Worm (Caenorhabditis elegans) whole organism, young adult: ENCODE measurements around the gene F41G4.7.

ENCODE experiments used
- B0336.3 ChIP-seq: fragments of 200-800 bp; sonication (Bioruptor generic); IDR thresholded peaks from 2 replicates; pipeline ENCODE4 v1.3.6; 2022; ENCODE audit warnings: missing genetic modification characterization, missing compliant biosample characterization
- C17E4.6 ChIP-seq: fragments of 200-800 bp; sonication (Bioruptor generic); IDR thresholded peaks from 2 replicates; pipeline ENCODE4 v1.3.6; 2022; ENCODE audit warnings: missing genetic modification reagents, missing genetic modification characterization, missing compliant biosample characterization
- F22D6.2 ChIP-seq: sonication (generic microtip); optimal IDR thresholded peaks from 2 replicates; lab custom pipeline; 2016; ENCODE audit warnings: mild to moderate bottlenecking, missing genetic modification characterization, missing compliant biosample characterization
- F33H1.4 ChIP-seq: fragments of 200-800 bp; sonication (Bioruptor generic); IDR thresholded peaks from 2 replicates; pipeline ENCODE4 v1.3.6; 2022; ENCODE audit warnings: missing genetic modification reagents, missing genetic modification characterization, missing compliant biosample characterization
- F55B11.4 ChIP-seq: sonication (generic microtip); optimal IDR thresholded peaks from 2 replicates; lab custom pipeline; 2016; ENCODE audit warnings: missing compliant biosample characterization, missing genetic modification characterization, borderline replicate concordance; ENCODE audit not compliant: insufficient read depth
- F57C9.4 ChIP-seq: sonication (generic microtip); optimal IDR thresholded peaks from 2 replicates; lab custom pipeline; 2017; ENCODE audit warnings: mild to moderate bottlenecking, missing genetic modification characterization, missing compliant biosample characterization
- K11D2.4 ChIP-seq: fragments of 200-800 bp; sonication (Bioruptor generic); IDR thresholded peaks from 2 replicates; pipeline ENCODE4 v1.3.6; 2022; ENCODE audit warnings: missing genetic modification reagents, missing genetic modification characterization, missing compliant biosample characterization
- K12H6.12 ChIP-seq: fragments of 200-800 bp; sonication (Bioruptor generic); optimal IDR thresholded peaks from 2 replicates; lab custom pipeline; 2018; ENCODE audit warnings: mild to moderate bottlenecking, missing genetic modification characterization, missing compliant biosample characterization
- Y53F4B.3 ChIP-seq: fragments of 200-800 bp; sonication (Bioruptor generic); IDR thresholded peaks from 2 replicates; pipeline ENCODE4 v1.3.6; 2022; ENCODE audit warnings: missing genetic modification reagents, missing genetic modification characterization, missing compliant biosample characterization
- Y56A3A.18 ChIP-seq: fragments of 200-800 bp; sonication (Bioruptor generic); IDR thresholded peaks from 2 replicates; pipeline ENCODE4 v1.3.6; 2022; ENCODE audit warnings: missing genetic modification reagents, missing genetic modification characterization, missing compliant biosample characterization
- Y67H2A.10 ChIP-seq: fragments of 200-800 bp; sonication (Bioruptor generic); conservative IDR thresholded peaks from 2 replicates; pipeline ENCODE4 v1.3.6; 2022; ENCODE audit warnings: missing genetic modification reagents, missing genetic modification characterization, missing compliant biosample characterization
- akir-1 ChIP-seq: fragments of 200-800 bp; sonication (Bioruptor generic); optimal IDR thresholded peaks from 2 replicates; lab custom pipeline; 2018; ENCODE audit warnings: mild to moderate bottlenecking, missing genetic modification characterization, moderate library complexity, missing compliant biosample characterization
- ama-1 ChIP-seq, 3 experiments: fragments of 150-350 bp in 1 of 3; sonication (generic microtip) in 2 of 3; optimal IDR thresholded peaks; 2 replicates each; lab custom pipeline; 2014 to 2018; ENCODE audit warnings: missing biosample characterization in 2 of 3, missing genetic modification characterization in 2 of 3, missing genetic modification reagents in 2 of 3
- attf-3 ChIP-seq: fragments of 200-800 bp; sonication (Bioruptor generic); conservative IDR thresholded peaks from 2 replicates; pipeline ENCODE4 v1.3.6; 2022; ENCODE audit warnings: missing genetic modification reagents, missing genetic modification characterization, missing compliant biosample characterization
- attf-6 ChIP-seq: fragments of 200-800 bp; sonication (Bioruptor generic); IDR thresholded peaks from 2 replicates; pipeline ENCODE4 v1.3.6; 2022; ENCODE audit warnings: missing genetic modification reagents, missing genetic modification characterization, missing compliant biosample characterization
- cebp-2 ChIP-seq: fragments of 200-800 bp; sonication (Bioruptor generic); IDR thresholded peaks from 2 replicates; pipeline ENCODE4 v1.3.6; 2022; ENCODE audit warnings: missing genetic modification characterization, missing compliant biosample characterization
- ceh-27 ChIP-seq: fragments of 200-800 bp; sonication (Bioruptor generic); optimal IDR thresholded peaks from 2 replicates; lab custom pipeline; 2018; ENCODE audit warnings: mild to moderate bottlenecking, missing genetic modification characterization, moderate library complexity, missing compliant biosample characterization
- ceh-58 ChIP-seq: fragments of 200-800 bp; sonication (Bioruptor generic); IDR thresholded peaks from 2 replicates; pipeline ENCODE4 v1.3.6; 2022; ENCODE audit warnings: missing genetic modification characterization, missing compliant biosample characterization
- ceh-79 ChIP-seq: sonication (generic microtip); optimal IDR thresholded peaks from 2 replicates; lab custom pipeline; 2017; ENCODE audit warnings: mild to moderate bottlenecking, missing genetic modification characterization, missing compliant biosample characterization
- chd-7 ChIP-seq: sonication (generic microtip); optimal IDR thresholded peaks from 2 replicates; lab custom pipeline; 2016; ENCODE audit warnings: mild to moderate bottlenecking, missing genetic modification characterization, moderate library complexity, missing compliant biosample characterization
- dpl-1 ChIP-seq: fragments of 150-350 bp; optimal IDR thresholded peaks from 2 replicates; lab custom pipeline; 2014; ENCODE audit warnings: missing biosample characterization, missing genetic modification reagents, missing genetic modification characterization
- egl-44 ChIP-seq: fragments of 200-800 bp; sonication (Bioruptor generic); IDR thresholded peaks from 2 replicates; pipeline ENCODE4 v1.3.6; 2022; ENCODE audit warnings: missing genetic modification reagents, missing genetic modification characterization, missing compliant biosample characterization
- egrh-3 ChIP-seq: fragments of 200-800 bp; sonication (Bioruptor generic); IDR thresholded peaks from 2 replicates; pipeline ENCODE4 v1.3.6; 2022; ENCODE audit warnings: missing genetic modification reagents, missing genetic modification characterization, missing compliant biosample characterization
- ets-4 ChIP-seq: fragments of 200-800 bp; sonication (Bioruptor generic); optimal IDR thresholded peaks from 2 replicates; lab custom pipeline; 2018; ENCODE audit warnings: mild to moderate bottlenecking, missing genetic modification characterization, missing compliant biosample characterization
- fkh-3 ChIP-seq: sonication (generic microtip); optimal IDR thresholded peaks from 2 replicates; lab custom pipeline; 2016; ENCODE audit warnings: mild to moderate bottlenecking, missing genetic modification characterization, missing compliant biosample characterization
- him-1 ChIP-seq: sonication (generic microtip); optimal IDR thresholded peaks from 2 replicates; lab custom pipeline; 2016; ENCODE audit warnings: missing genotype, missing genetic modification reagents, missing genetic modification characterization, missing compliant biosample characterization
- hlh-12 ChIP-seq: sonication (generic microtip); optimal IDR thresholded peaks from 2 replicates; lab custom pipeline; 2016; ENCODE audit warnings: missing genetic modification characterization, missing compliant biosample characterization
- hlh-26 ChIP-seq: fragments of 200-800 bp; sonication (Bioruptor generic); conservative IDR thresholded peaks from 2 replicates; pipeline ENCODE4 v1.3.6; 2022; ENCODE audit warnings: missing genetic modification reagents, missing genetic modification characterization, missing compliant biosample characterization
- hrde-1 ChIP-seq: sonication (generic microtip); optimal IDR thresholded peaks from 2 replicates; lab custom pipeline; 2016; ENCODE audit warnings: missing genetic modification characterization, mild to moderate bottlenecking, missing compliant biosample characterization, moderate library complexity, missing genotype, missing genetic modification reagents, borderline replicate concordance
- lin-26 ChIP-seq: fragments of 200-800 bp; sonication (Bioruptor generic); IDR thresholded peaks from 2 replicates; pipeline ENCODE4 v1.3.6; 2022; ENCODE audit warnings: missing genetic modification reagents, missing genetic modification characterization, missing compliant biosample characterization
- lin-40 ChIP-seq: sonication (generic microtip); optimal IDR thresholded peaks from 2 replicates; lab custom pipeline; 2016; ENCODE audit warnings: missing genetic modification characterization, mild to moderate bottlenecking, missing compliant biosample characterization, missing genotype, missing genetic modification reagents
- mcd-1 ChIP-seq: fragments of 200-800 bp; sonication (Bioruptor generic); IDR thresholded peaks from 2 replicates; pipeline ENCODE4 v1.3.6; 2022; ENCODE audit warnings: missing genetic modification reagents, missing genetic modification characterization, missing compliant biosample characterization
- mxl-1 ChIP-seq: sonication (generic microtip); optimal IDR thresholded peaks from 2 replicates; lab custom pipeline; 2016; ENCODE audit warnings: missing genetic modification characterization, missing compliant biosample characterization
- nfyb-1 ChIP-seq: fragments of 200-800 bp; sonication (Bioruptor generic); IDR thresholded peaks from 2 replicates; pipeline ENCODE4 v1.3.6; 2022; ENCODE audit warnings: missing genetic modification reagents, missing genetic modification characterization, missing compliant biosample characterization
- nhr-179 ChIP-seq: sonication (generic microtip); optimal IDR thresholded peaks from 2 replicates; lab custom pipeline; 2016; ENCODE audit warnings: mild to moderate bottlenecking, missing genetic modification characterization, missing compliant biosample characterization
- nhr-27 ChIP-seq: fragments of 200-800 bp; sonication (Bioruptor generic); optimal IDR thresholded peaks from 2 replicates; lab custom pipeline; 2018; ENCODE audit warnings: mild to moderate bottlenecking, missing genetic modification characterization, moderate library complexity, missing compliant biosample characterization
- nhr-90 ChIP-seq: sonication (generic microtip); optimal IDR thresholded peaks from 2 replicates; lab custom pipeline; 2016; ENCODE audit warnings: missing genotype, mild to moderate bottlenecking, missing genetic modification characterization, missing compliant biosample characterization
- pbrm-1 ChIP-seq: fragments of 200-800 bp; sonication (Bioruptor generic); IDR thresholded peaks from 2 replicates; pipeline ENCODE4 v1.3.6; 2022; ENCODE audit warnings: missing genetic modification reagents, missing genetic modification characterization, missing compliant biosample characterization
- rec-8 ChIP-seq, 2 experiments: sonication (generic microtip); optimal IDR thresholded peaks; 2 replicates each; lab custom pipeline; 2016; ENCODE audit warnings: mild to moderate bottlenecking in 2 of 2, missing genetic modification characterization in 2 of 2, missing genetic modification reagents in 2 of 2, missing genotype in 2 of 2, missing biosample characterization in 1 of 2, missing compliant biosample characterization in 1 of 2, moderate library complexity in 1 of 2
- sdz-38 ChIP-seq: sonication (generic microtip); optimal IDR thresholded peaks from 2 replicates; lab custom pipeline; 2016; ENCODE audit warnings: missing genotype, missing genetic modification characterization, missing compliant biosample characterization
- snpc-4 ChIP-seq, 5 experiments: fragments of 150-350 bp in 1 of 5; sonication (generic microtip) in 4 of 5; optimal IDR thresholded peaks; 2 replicates each; lab custom pipeline; 2014 to 2018; ENCODE audit warnings: missing genetic modification characterization in 5 of 5, missing biosample characterization in 3 of 5, antibody characterized with exemption in 2 of 5, mild to moderate bottlenecking in 2 of 5, missing compliant biosample characterization in 2 of 5, missing genotype in 2 of 5, moderate library complexity in 2 of 5, missing genetic modification reagents in 1 of 5
- sptf-2 ChIP-seq: fragments of 200-800 bp; sonication (Bioruptor generic); optimal IDR thresholded peaks from 2 replicates; lab custom pipeline; 2018; ENCODE audit warnings: mild to moderate bottlenecking, missing genetic modification characterization, missing compliant biosample characterization
- unc-62 ChIP-seq: fragments of 150-350 bp; optimal IDR thresholded peaks from 2 replicates; lab custom pipeline; 2014; ENCODE audit warnings: missing biosample characterization, missing genetic modification reagents, missing genetic modification characterization
- zim-3 ChIP-seq: sonication (generic microtip); optimal IDR thresholded peaks from 2 replicates; lab custom pipeline; 2017; ENCODE audit warnings: mild to moderate bottlenecking, missing genetic modification characterization, moderate library complexity, missing compliant biosample characterization
- ztf-18 ChIP-seq: sonication (generic microtip); optimal IDR thresholded peaks from 2 replicates; lab custom pipeline; 2016; ENCODE audit warnings: missing genotype, mild to moderate bottlenecking, missing genetic modification characterization, missing compliant biosample characterization
- ztf-25 ChIP-seq: fragments of 200-800 bp; sonication (Bioruptor generic); IDR thresholded peaks from 2 replicates; pipeline ENCODE4 v1.3.6; 2022; ENCODE audit warnings: missing genetic modification reagents, missing genetic modification characterization, missing compliant biosample characterization
- ztf-26 ChIP-seq: sonication (generic microtip); optimal IDR thresholded peaks from 2 replicates; lab custom pipeline; 2017; ENCODE audit warnings: missing genetic modification characterization, missing compliant biosample characterization
- ztf-6 ChIP-seq: fragments of 200-800 bp; sonication (Bioruptor generic); IDR thresholded peaks from 2 replicates; pipeline ENCODE4 v1.3.6; 2022; ENCODE audit warnings: missing genetic modification reagents, missing genetic modification characterization, missing compliant biosample characterization

Gene F41G4.7

DNA sequence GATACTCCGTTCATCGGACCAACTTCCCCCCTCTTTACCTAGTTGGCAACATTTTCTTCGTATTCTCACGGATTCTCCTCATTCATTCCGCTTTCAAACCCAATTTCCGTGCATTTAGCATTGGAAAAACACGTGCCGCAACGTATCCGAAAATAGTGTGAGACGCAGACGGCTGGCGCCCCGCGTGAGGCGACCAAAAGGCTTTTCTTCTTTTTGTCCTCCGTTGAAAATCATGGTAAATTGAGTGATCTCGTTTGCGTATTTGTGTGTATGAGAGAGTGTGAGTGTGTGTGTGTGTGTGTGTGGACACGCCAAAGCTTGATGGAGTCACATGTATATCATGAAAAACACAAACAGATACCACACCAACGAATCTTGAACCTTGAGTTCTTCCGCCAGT is 39.4 kb downstream of the F41G4.7 start:
- TF ChIP-seq chd-7 (tag; lab: Kevin White, UChicago) = peak; percentile 85
- no peak for TF ChIP-seq unc-62
- TF ChIP-seq K11D2.4 (GFP tag; lab: Robert Waterston, UW) = peak; percentile 79
- no peak for TF ChIP-seq hrde-1 (tag; lab: Kevin White, UChicago)
- no peak for TF ChIP-seq mxl-1 (tag; lab: Kevin White, UChicago)
- TF ChIP-seq sptf-2 (GFP tag; lab: Kevin White, UChicago) = no peak
- no peak for TF ChIP-seq F33H1.4 (GFP tag; lab: Robert Waterston, UW)
- TF ChIP-seq hlh-12 = no peak
- TF ChIP-seq cebp-2 (GFP tag; lab: Robert Waterston, UW) = no peak
- TF ChIP-seq K12H6.12 (tag; lab: Kevin White, UChicago) = peak; percentile 98
- TF ChIP-seq ztf-6 = no peak
- TF ChIP-seq rec-8 (tag; optimal IDR thresholded peaks at IDR 0.05; lab: Kevin White, UChicago) = no peak
- TF ChIP-seq lin-26 (GFP tag; lab: Robert Waterston, UW) = peak; percentile 65; the same call in 1 of the 2 replicates
- TF ChIP-seq Y53F4B.3 = no peak
- no peak for TF ChIP-seq nhr-179 (tag; lab: Kevin White, UChicago)
- no peak for TF ChIP-seq ztf-25 (GFP tag; lab: Robert Waterston, UW)
- TF ChIP-seq snpc-4 (GFP tag; optimal IDR thresholded peaks at IDR 0.05; lab: Kevin White, UChicago) = no peak
- TF ChIP-seq snpc-4 (tag; optimal IDR thresholded peaks at IDR 0.05; lab: Kevin White, UChicago) = peak in 2 of 4 experiments; percentile 55 to 57
- peak; percentile 15; the same call in 1 of the 2 replicates for TF ChIP-seq Y67H2A.10
- no peak for TF ChIP-seq Y56A3A.18 (GFP tag; lab: Robert Waterston, UW)
- no peak for TF ChIP-seq hlh-26
- TF ChIP-seq akir-1 (GFP tag; lab: Kevin White, UChicago) = no peak
- peak; percentile 13 for TF ChIP-seq ztf-18 (tag; lab: Kevin White, UChicago)
- TF ChIP-seq nhr-27 (tag; lab: Kevin White, UChicago) = no peak
- no peak for TF ChIP-seq ceh-58 (GFP tag; lab: Robert Waterston, UW)
- TF ChIP-seq attf-6 (GFP tag; lab: Robert Waterston, UW) = no peak
- peak; percentile 66 for TF ChIP-seq F22D6.2 (tag; lab: Kevin White, UChicago)
- peak; percentile 61 for TF ChIP-seq mcd-1 (GFP tag; lab: Robert Waterston, UW)
- TF ChIP-seq him-1 (tag; lab: Kevin White, UChicago) = no peak
- TF ChIP-seq zim-3 = no peak
- no peak for TF ChIP-seq fkh-3 (tag; lab: Kevin White, UChicago)
- peak; percentile 89 for TF ChIP-seq B0336.3 (GFP tag; lab: Robert Waterston, UW)
- no peak for TF ChIP-seq ceh-79
- TF ChIP-seq lin-40 (tag; lab: Kevin White, UChicago) = peak; percentile 90
- TF ChIP-seq F55B11.4 (tag; lab: Kevin White, UChicago) = no peak
- TF ChIP-seq ama-1 (optimal IDR thresholded peaks at IDR 0.05; lab: Kevin White, UChicago) = peak; percentile 59
- no peak for TF ChIP-seq ama-1 (GFP tag; optimal IDR thresholded peaks at IDR 0.05; lab: Kevin White, UChicago)
- TF ChIP-seq pbrm-1 (GFP tag; lab: Robert Waterston, UW) = peak; percentile 65
- 0 out of 2 replicates have a peak, but pooled peaks have one; percentile 9 for TF ChIP-seq egrh-3 (GFP tag; lab: Robert Waterston, UW)
- peak; percentile 86 for TF ChIP-seq ceh-27 (GFP tag; lab: Kevin White, UChicago)
- TF ChIP-seq attf-3 (GFP tag; lab: Robert Waterston, UW) = peak; percentile 52; the same call in 1 of the 2 replicates
- TF ChIP-seq F57C9.4 (tag; lab: Kevin White, UChicago) = no peak
- peak; percentile 90 for TF ChIP-seq ztf-26 (tag; lab: Kevin White, UChicago)
- TF ChIP-seq nhr-90 (tag; lab: Kevin White, UChicago) = peak; percentile 53
- peak; percentile 88 for TF ChIP-seq nfyb-1
- TF ChIP-seq ets-4 (GFP tag; lab: Kevin White, UChicago) = peak; percentile 45
- no peak for TF ChIP-seq C17E4.6 (GFP tag; lab: Robert Waterston, UW)
- no peak for TF ChIP-seq sdz-38 (tag; lab: Kevin White, UChicago)
- no peak for TF ChIP-seq egl-44
- TF ChIP-seq dpl-1 (GFP tag; lab: Kevin White, UChicago) = no peak
